Worm (Caenorhabditis elegans) whole organism, midembryonic: Measurements from ENCODE around the gene nhr-94.
"Not testable (repeated sequence)": the region's sequence is repeated elsewhere in the genome, so short reads cannot be mapped to it uniquely, and the experiment has no call there.

ENCODE experiments used
- T22C8.4 ChIP-seq: fragments of 200-800 bp; sonication (Bioruptor generic); IDR thresholded peaks from 2 replicates; pipeline ENCODE4 v1.3.6; 2022; ENCODE audit warnings: missing genetic modification characterization, missing compliant biosample characterization
- flt-1 ChIP-seq: fragments of 200-800 bp; sonication (Bioruptor generic); IDR thresholded peaks from 2 replicates; pipeline ENCODE4 v1.3.6; 2022; ENCODE audit warnings: missing genetic modification characterization, missing compliant biosample characterization
- ref-1 ChIP-seq: fragments of 200-800 bp; sonication (Bioruptor generic); conservative IDR thresholded peaks from 2 replicates; pipeline ENCODE4 v1.3.6; 2022; ENCODE audit warnings: missing genetic modification reagents, missing genetic modification characterization, missing compliant biosample characterization
- ztf-23 ChIP-seq: fragments of 200-800 bp; sonication (Bioruptor generic); IDR thresholded peaks from 2 replicates; pipeline ENCODE4 v1.3.6; 2022; ENCODE audit warnings: missing genetic modification reagents, missing genetic modification characterization, missing compliant biosample characterization
- ztf-29 ChIP-seq: fragments of 200-800 bp; sonication (Bioruptor generic); IDR thresholded peaks from 2 replicates; pipeline ENCODE4 v1.3.6; 2022; ENCODE audit warnings: missing genetic modification reagents, missing genetic modification characterization, missing compliant biosample characterization

ce11 chrV:7703536-7703935 lies 17.4 kb upstream of the nhr-94 start, which contains the start of gene srsx-40:
- not testable (repeated sequence) for TF ChIP-seq flt-1 (GFP tag; lab: Robert Waterston, UW); ztf-23; T22C8.4 (GFP tag; lab: Robert Waterston, UW); ref-1; ztf-29 (GFP tag; lab: Robert Waterston, UW)
